Worm (Caenorhabditis elegans): ENCODE results near the gene prp-19.

DNA sequence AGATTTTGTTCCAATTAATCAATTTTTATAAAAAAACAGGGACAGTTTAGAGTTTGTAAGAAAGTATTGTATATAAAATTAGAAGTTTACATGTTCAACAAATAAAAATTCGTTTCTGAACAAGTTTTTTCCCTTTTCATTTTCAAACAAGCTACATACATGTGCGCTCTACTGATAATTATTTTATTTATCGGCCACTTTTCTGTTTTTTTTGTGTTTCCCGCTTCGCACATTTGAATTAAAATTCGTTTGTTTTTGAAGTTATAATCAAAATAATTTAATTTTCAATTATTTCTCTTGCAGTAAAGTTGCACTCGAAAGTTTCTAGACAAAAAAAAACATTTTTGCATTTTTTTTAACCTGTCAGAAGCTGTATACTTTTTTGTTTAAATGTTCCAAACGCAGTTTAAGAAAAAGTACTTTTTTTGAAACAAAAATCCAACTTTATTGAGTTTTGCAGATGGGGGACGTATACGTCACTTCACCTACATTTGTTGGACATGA lies 18.9 kb upstream of the prp-19 start, which contains the start of gene hira-1:
- TF ChIP-seq egl-27 (tag; optimal IDR thresholded peaks at IDR 0.05) = no peak
- no peak for TF ChIP-seq fos-1 (tag; optimal IDR thresholded peaks at IDR 0.05)
- TF ChIP-seq lin-39 (tag; optimal IDR thresholded peaks at IDR 0.05) = no peak
- TF ChIP-seq C16A3.4 (tag; optimal IDR thresholded peaks at IDR 0.05) = peak; percentile 49
- TF ChIP-seq vab-15 (tag; optimal IDR thresholded peaks at IDR 0.05) = peak; percentile 12
- TF ChIP-seq fkh-10 (GFP tag; optimal IDR thresholded peaks at IDR 0.05) = no peak
- TF ChIP-seq nhr-77 (tag; optimal IDR thresholded peaks at IDR 0.05) = no peak
- TF ChIP-seq C34B4.2 (tag; optimal IDR thresholded peaks at IDR 0.05) = no peak
- TF ChIP-seq unc-62 (GFP tag; optimal IDR thresholded peaks at IDR 0.05) = no peak
- TF ChIP-seq dpl-1 (GFP tag; optimal IDR thresholded peaks at IDR 0.05) = peak; percentile 62 to 82 (median 63)
- TF ChIP-seq lin-15B (tag; optimal IDR thresholded peaks at IDR 0.05) = peak; percentile 62
- TF ChIP-seq pqm-1 (tag; optimal IDR thresholded peaks at IDR 0.05) = no peak
- TF ChIP-seq elt-3 (tag; optimal IDR thresholded peaks at IDR 0.05) = no peak

All from whole organism, L1 larva.